Fruit fly (Drosophila melanogaster) whole organism, embryonic: ENCODE measurements around the gene CheB38c.

Source experiments
- B-H2 ChIP-seq: fragments of 200-800 bp; sonication (Bioruptor generic); optimal IDR thresholded peaks from 2 replicates; lab custom pipeline; 2018; ENCODE audit warnings: missing biosample characterization, mild to moderate bottlenecking, missing genetic modification characterization
- BEAF-32 ChIP-seq: fragments of 200-800 bp; sonication (Bioruptor generic); optimal IDR thresholded peaks from 3 replicates; lab custom pipeline; 2017; ENCODE audit warnings: missing biosample characterization, missing genetic modification characterization, mild to moderate bottlenecking, moderate library complexity, missing genetic modification reagents
- CG11398 ChIP-seq: fragments of 200-800 bp; sonication (Bioruptor generic); optimal IDR thresholded peaks from 2 replicates; lab custom pipeline; 2016; ENCODE audit warnings: missing biosample characterization, missing genetic modification characterization
- CG12155 ChIP-seq: fragments of 200-800 bp; sonication (Bioruptor generic); optimal IDR thresholded peaks from 3 replicates; lab custom pipeline; 2016; ENCODE audit warnings: missing biosample characterization, missing genetic modification characterization
- CG13287 ChIP-seq: fragments of 200-800 bp; sonication (Bioruptor generic); IDR thresholded peaks from 2 replicates; pipeline ENCODE4 v1.3.6; 2022; ENCODE audit warnings: missing biosample characterization, missing genetic modification characterization; ENCODE audit not compliant: partially characterized antibody
- CG14667 ChIP-seq: fragments of 200-800 bp; sonication (Bioruptor generic); IDR thresholded peaks from 2 replicates; pipeline ENCODE4 v1.3.6; 2022; ENCODE audit warnings: missing biosample characterization, missing genetic modification characterization
- CG15514 ChIP-seq: fragments of 200-800 bp; sonication (Bioruptor generic); optimal IDR thresholded peaks from 3 replicates; lab custom pipeline; 2017; ENCODE audit warnings: missing biosample characterization, missing genetic modification characterization, mild to moderate bottlenecking, moderate library complexity, missing genetic modification reagents
- CG1602 ChIP-seq: fragments of 200-800 bp; sonication (Bioruptor generic); optimal IDR thresholded peaks from 3 replicates; lab custom pipeline; 2016; ENCODE audit warnings: missing biosample characterization, missing genetic modification characterization
- CG16779 ChIP-seq: fragments of 200-800 bp; sonication (Bioruptor generic); IDR thresholded peaks from 2 replicates; pipeline ENCODE4 v1.3.6; 2022; ENCODE audit warnings: missing biosample characterization, missing genetic modification characterization
- CG16815 ChIP-seq: fragments of 200-800 bp; sonication (Bioruptor generic); optimal IDR thresholded peaks from 3 replicates; lab custom pipeline; 2017; ENCODE audit warnings: missing biosample characterization, mild to moderate bottlenecking, missing genetic modification characterization
- CG1792 ChIP-seq: fragments of 200-800 bp; sonication (Bioruptor generic); optimal IDR thresholded peaks from 2 replicates; lab custom pipeline; 2016; ENCODE audit warnings: missing biosample characterization, missing genetic modification characterization
- CG2678 ChIP-seq: fragments of 200-800 bp; sonication (Bioruptor generic); optimal IDR thresholded peaks from 3 replicates; lab custom pipeline; 2019; ENCODE audit warnings: missing biosample characterization, mild to moderate bottlenecking, missing genetic modification characterization, moderate library complexity
- CG2712 ChIP-seq: fragments of 200-800 bp; optimal IDR thresholded peaks from 3 replicates; lab custom pipeline; 2019; ENCODE audit warnings: missing biosample characterization, mild to moderate bottlenecking, missing genetic modification characterization, moderate library complexity
- CG2889 ChIP-seq: fragments of 200-800 bp; sonication (Bioruptor generic); IDR thresholded peaks from 3 replicates; pipeline ENCODE4 v1.3.6; 2022; ENCODE audit warnings: missing biosample characterization, missing genetic modification characterization
- CG30431 ChIP-seq: fragments of 200-800 bp; sonication (Bioruptor generic); optimal IDR thresholded peaks from 2 replicates; lab custom pipeline; 2017; ENCODE audit warnings: missing biosample characterization, missing genetic modification characterization
- CG31388 ChIP-seq: fragments of 200-800 bp; sonication (Bioruptor generic); optimal IDR thresholded peaks from 2 replicates; lab custom pipeline; 2016; ENCODE audit warnings: missing biosample characterization, missing genetic modification characterization
- CG33557 ChIP-seq: fragments of 200-800 bp; sonication (Bioruptor generic); optimal IDR thresholded peaks from 2 replicates; lab custom pipeline; 2019; ENCODE audit warnings: missing biosample characterization, mild to moderate bottlenecking, missing genetic modification characterization, moderate library complexity
- CG34224 ChIP-seq: fragments of 200-800 bp; sonication (Bioruptor generic); IDR thresholded peaks from 3 replicates; pipeline ENCODE4 v1.3.6; 2022; ENCODE audit warnings: missing biosample characterization, missing genetic modification characterization; ENCODE audit not compliant: partially characterized antibody
- CG5180 ChIP-seq: fragments of 200-800 bp; sonication (Bioruptor generic); optimal IDR thresholded peaks from 3 replicates; lab custom pipeline; 2017; ENCODE audit warnings: missing biosample characterization, missing genetic modification characterization, mild to moderate bottlenecking, moderate library complexity, missing genetic modification reagents
- CG8089 ChIP-seq: fragments of 200-800 bp; sonication (Bioruptor generic); optimal IDR thresholded peaks from 3 replicates; lab custom pipeline; 2016; ENCODE audit warnings: missing biosample characterization, missing genetic modification characterization
- CG8290 ChIP-seq, 3 experiments: fragments of 200-800 bp; sonication (Bioruptor generic); optimal IDR thresholded peaks; 2 replicates each; lab custom pipeline; 2016 to 2019; ENCODE audit warnings: missing biosample characterization in 3 of 3, missing genetic modification characterization in 3 of 3, mild to moderate bottlenecking in 2 of 3, moderate library complexity in 1 of 3
- CG8478 ChIP-seq: fragments of >200 bp; optimal IDR thresholded peaks from 2 replicates; lab custom pipeline; 2018
- CG9817 ChIP-seq: fragments of 200-800 bp; sonication (Bioruptor generic); optimal IDR thresholded peaks from 2 replicates; lab custom pipeline; 2018; ENCODE audit warnings: missing biosample characterization, mild to moderate bottlenecking, missing genetic modification characterization, moderate library complexity
- CTCF ChIP-seq: fragments of 200-800 bp; sonication (Bioruptor generic); optimal IDR thresholded peaks from 2 replicates; lab custom pipeline; 2017; ENCODE audit warnings: missing biosample characterization, mild to moderate bottlenecking, missing genetic modification characterization, moderate library complexity
- CrebB ChIP-seq: fragments of 200-800 bp; sonication (Bioruptor generic); optimal IDR thresholded peaks from 3 replicates; lab custom pipeline; 2018; ENCODE audit warnings: missing biosample characterization, mild to moderate bottlenecking, missing genetic modification characterization
- HmgD ChIP-seq: fragments of 200-800 bp; sonication (Bioruptor generic); optimal IDR thresholded peaks from 3 replicates; lab custom pipeline; 2016; ENCODE audit warnings: missing biosample characterization, missing genetic modification characterization
- Hr39 ChIP-seq: fragments of >200 bp; optimal IDR thresholded peaks from 2 replicates; lab custom pipeline; 2017
- Med ChIP-seq: fragments of 200-800 bp; sonication (Bioruptor generic); peaks from one replicate; lab custom pipeline; 2016; ENCODE audit warnings: missing biosample characterization, missing genetic modification characterization, mild to moderate bottlenecking, inconsistent platforms, moderate library complexity
- NFAT ChIP-seq: fragments of 200-800 bp; sonication (Bioruptor generic); IDR thresholded peaks from 2 replicates; pipeline ENCODE4 v1.3.6; 2022; ENCODE audit warnings: missing biosample characterization, missing genetic modification characterization
- Oaz ChIP-seq: fragments of 200-800 bp; sonication (Bioruptor generic); IDR thresholded peaks from 2 replicates; pipeline ENCODE4 v1.3.6; 2022; ENCODE audit warnings: missing biosample characterization, missing genetic modification characterization
- Sin3A ChIP-seq: fragments of >200 bp; optimal IDR thresholded peaks from 2 replicates; lab custom pipeline; 2018
- Xbp1 ChIP-seq: fragments of 200-800 bp; sonication (Bioruptor generic); optimal IDR thresholded peaks from 3 replicates; lab custom pipeline; 2016; ENCODE audit warnings: missing biosample characterization, mild to moderate bottlenecking, missing genetic modification characterization
- amos ChIP-seq: fragments of 200-800 bp; sonication (Bioruptor generic); IDR thresholded peaks from 2 replicates; pipeline ENCODE4 v1.3.6; 2022; ENCODE audit warnings: missing biosample characterization, missing genetic modification characterization; ENCODE audit not compliant: partially characterized antibody
- cg ChIP-seq: fragments of 200-800 bp; sonication (Bioruptor generic); optimal IDR thresholded peaks from 3 replicates; lab custom pipeline; 2019; ENCODE audit warnings: missing biosample characterization, mild to moderate bottlenecking, missing genetic modification characterization, moderate library complexity
- chinmo ChIP-seq: fragments of 200-800 bp; sonication (Bioruptor generic); IDR thresholded peaks from 4 replicates; pipeline ENCODE4 v1.3.6; 2022; ENCODE audit warnings: missing biosample characterization, missing genetic modification characterization; ENCODE audit not compliant: partially characterized antibody
- chm ChIP-seq: fragments of 200-800 bp; sonication (Bioruptor generic); IDR thresholded peaks from 2 replicates; pipeline ENCODE4 v1.3.6; 2022; ENCODE audit warnings: missing biosample characterization, missing genetic modification characterization
- ci ChIP-seq: fragments of 200-800 bp; sonication (Bioruptor generic); IDR thresholded peaks from 3 replicates; pipeline ENCODE4 v1.3.6; 2022; ENCODE audit warnings: missing biosample characterization, missing genetic modification characterization
- exex ChIP-seq: fragments of 200-800 bp; sonication (Bioruptor generic); optimal IDR thresholded peaks from 4 replicates; lab custom pipeline; 2018; ENCODE audit warnings: missing biosample characterization, mild to moderate bottlenecking, missing genetic modification characterization, moderate library complexity
- gcm ChIP-seq: fragments of 200-800 bp; sonication (Bioruptor generic); optimal IDR thresholded peaks from 2 replicates; lab custom pipeline; 2019; ENCODE audit warnings: missing biosample characterization, mild to moderate bottlenecking, missing genetic modification characterization, moderate library complexity
- her ChIP-seq: fragments of 200-800 bp; sonication (Bioruptor generic); optimal IDR thresholded peaks from 2 replicates; lab custom pipeline; 2016; ENCODE audit warnings: missing biosample characterization, missing genetic modification characterization
- hth ChIP-seq: fragments of >200 bp; optimal IDR thresholded peaks from 2 replicates; lab custom pipeline; 2017; ENCODE audit warnings: inconsistent platforms
- insv ChIP-seq, 2 experiments: fragments of 200-800 bp; sonication (Bioruptor generic); optimal IDR thresholded peaks; 3 replicates each; lab custom pipeline; 2016 to 2018; ENCODE audit warnings: missing biosample characterization in 2 of 2, missing genetic modification characterization in 2 of 2
- kay ChIP-seq: fragments of 200-800 bp; sonication (Bioruptor generic); optimal IDR thresholded peaks from 2 replicates; lab custom pipeline; 2016; ENCODE audit warnings: missing biosample characterization, missing genetic modification characterization
- nom ChIP-seq: fragments of 200-800 bp; sonication (Bioruptor generic); optimal IDR thresholded peaks from 2 replicates; lab custom pipeline; 2017; ENCODE audit warnings: missing biosample characterization, missing genetic modification characterization, mild to moderate bottlenecking, moderate library complexity, missing genetic modification reagents
- p53 ChIP-seq: fragments of 200-800 bp; sonication (Bioruptor generic); optimal IDR thresholded peaks from 2 replicates; lab custom pipeline; 2016; ENCODE audit warnings: missing biosample characterization, missing genetic modification characterization
- pfk ChIP-seq: fragments of 200-800 bp; sonication (Bioruptor generic); optimal IDR thresholded peaks from 2 replicates; lab custom pipeline; 2018; ENCODE audit warnings: missing biosample characterization, mild to moderate bottlenecking, missing genetic modification characterization, moderate library complexity
- sc ChIP-seq, 3 experiments: fragments of >200 bp in 2 of 3; fragments of 200-800 bp in 1 of 3; sonication (Bioruptor generic) in 1 of 3; optimal IDR thresholded peaks; 2 replicates in 2 of 3; 3 replicates in 1 of 3; lab custom pipeline; 2017; ENCODE audit warnings: mild to moderate bottlenecking in 1 of 3, missing biosample characterization in 1 of 3, missing genetic modification characterization in 1 of 3, missing genetic modification reagents in 1 of 3
- twi ChIP-seq: fragments of 200-800 bp; optimal IDR thresholded peaks from 2 replicates; lab custom pipeline; 2019; ENCODE audit warnings: missing biosample characterization, mild to moderate bottlenecking, missing genetic modification characterization, moderate library complexity
- z ChIP-seq: fragments of 200-800 bp; sonication (Bioruptor generic); IDR thresholded peaks from 3 replicates; pipeline ENCODE4 v1.3.6; 2022; ENCODE audit warnings: missing biosample characterization, missing genetic modification characterization

Gene CheB38c

DNA sequence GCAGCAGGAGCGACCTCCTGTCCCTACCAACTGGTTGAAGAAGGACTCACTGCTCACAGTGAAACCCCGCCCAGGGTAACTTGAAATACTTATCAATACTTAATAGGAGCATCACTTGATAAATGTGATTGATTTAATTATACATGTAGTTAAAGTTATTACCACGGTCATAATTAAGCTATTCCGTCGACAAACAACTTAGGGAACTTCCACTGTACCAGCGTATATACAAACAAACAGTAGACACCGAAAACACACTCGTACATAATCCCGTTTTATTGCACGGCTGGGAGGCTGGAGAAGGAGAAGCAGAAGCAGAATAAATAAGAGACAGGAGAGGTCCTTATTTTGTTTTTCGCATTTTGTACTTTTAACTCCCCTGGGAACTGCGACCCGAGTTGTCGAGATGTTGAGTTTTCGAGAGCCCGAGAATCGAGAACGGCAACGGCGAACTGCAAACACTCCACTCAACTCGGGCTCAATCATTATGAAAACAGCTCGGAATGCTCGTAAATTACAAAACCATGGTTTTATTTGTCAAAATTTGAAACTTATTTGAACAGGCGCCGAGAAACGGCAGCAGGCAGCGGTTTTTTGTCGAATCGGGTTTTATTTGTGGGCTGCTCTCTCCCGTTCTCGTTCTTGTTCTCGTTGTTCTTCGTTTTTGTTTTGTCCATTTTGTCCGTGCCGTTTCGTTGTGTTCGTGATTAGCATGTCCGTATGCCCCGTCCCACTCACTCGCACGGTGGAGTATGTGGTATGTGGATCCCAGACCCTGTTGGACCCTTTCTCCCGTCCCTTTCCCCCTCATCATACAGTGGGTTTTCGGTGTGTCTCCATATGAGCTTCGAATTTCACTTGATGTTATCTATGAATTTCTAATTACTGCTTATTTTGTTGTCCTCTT is 20.4 kb downstream of the CheB38c start (continued):
- peak; percentile 66; the same call in 1 of the 2 replicates for TF ChIP-seq chm (GFP tag; lab: Robert Waterston, UW)
- TF ChIP-seq Sin3A (lab: Kevin White, UChicago): no peak
- TF ChIP-seq CG31388 (GFP tag; lab: Kevin White, UChicago): no peak
- peak; percentile 64; the same call in 2 of the 3 replicates for TF ChIP-seq CG2889 (GFP tag; lab: Robert Waterston, UW)
- TF ChIP-seq CG2678 (tag; lab: Kevin White, UChicago): peak; percentile 87
- peak; percentile 94 for TF ChIP-seq nom (GFP tag; lab: Kevin White, UChicago)
- TF ChIP-seq CG13287 (GFP tag; lab: Robert Waterston, UW): no peak
- TF ChIP-seq hth (lab: Kevin White, UChicago): no peak
- peak; percentile 71 for TF ChIP-seq CG14667 (GFP tag; lab: Robert Waterston, UW)
- no peak for TF ChIP-seq CTCF (GFP tag; lab: Kevin White, UChicago)
- peak; percentile 83 for TF ChIP-seq her (GFP tag; lab: Kevin White, UChicago)
- TF ChIP-seq CG1602 (GFP tag; lab: Kevin White, UChicago): peak; percentile 61
- TF ChIP-seq CG16815 (GFP tag; lab: Kevin White, UChicago): peak; percentile 79
- peak; percentile 47 for TF ChIP-seq gcm (GFP tag; lab: Kevin White, UChicago)
- peak; percentile 33 for TF ChIP-seq exex
- TF ChIP-seq Med (GFP tag; lab: Kevin White, UChicago): peak; percentile 99
- TF ChIP-seq chinmo (GFP tag; lab: Robert Waterston, UW): peak; percentile 70; the same call in 1 of the 4 replicates
- peak; percentile 86 for TF ChIP-seq z
- TF ChIP-seq BEAF-32 (GFP tag; lab: Kevin White, UChicago): no peak
- TF ChIP-seq Xbp1 (GFP tag; lab: Kevin White, UChicago): peak; percentile 70
- TF ChIP-seq CG8290 (GFP tag; optimal IDR thresholded peaks at IDR 0.05; lab: Kevin White, UChicago): no peak
- TF ChIP-seq CG8290 (tag; optimal IDR thresholded peaks at IDR 0.05; lab: Kevin White, UChicago): peak in 1 of 2 experiments; percentile 96
- TF ChIP-seq CG2712 (tag; lab: Kevin White, UChicago): peak; percentile 77
- TF ChIP-seq CG16779 (GFP tag; lab: Robert Waterston, UW): peak; percentile 49; the same call in 1 of the 2 replicates
- peak; percentile 9 for TF ChIP-seq CG5180 (GFP tag; lab: Kevin White, UChicago)
- peak; percentile 72 for TF ChIP-seq CG11398
- no peak for TF ChIP-seq CG33557 (GFP tag; lab: Kevin White, UChicago)
- TF ChIP-seq p53: peak; percentile 3
- TF ChIP-seq CG15514 (GFP tag; lab: Kevin White, UChicago): peak; percentile 77
- peak; percentile 86 for TF ChIP-seq ci (GFP tag; lab: Robert Waterston, UW)
- no peak for TF ChIP-seq CG8478 (lab: Kevin White, UChicago)
- TF ChIP-seq pfk: no peak
- TF ChIP-seq insv (GFP tag; optimal IDR thresholded peaks at IDR 0.05; lab: Kevin White, UChicago): no peak
- TF ChIP-seq CG30431: peak; percentile 52
- TF ChIP-seq cg (GFP tag; lab: Kevin White, UChicago): peak; percentile 44
- TF ChIP-seq amos (GFP tag; lab: Robert Waterston, UW): no peak
- peak; percentile 68 for TF ChIP-seq Oaz (GFP tag; lab: Robert Waterston, UW)
- peak; percentile 73 for TF ChIP-seq NFAT (GFP tag; lab: Robert Waterston, UW)
- TF ChIP-seq CG1792 (GFP tag; lab: Kevin White, UChicago): peak; percentile 69
- peak; percentile 8; the same call in 1 of the 3 replicates for TF ChIP-seq CG34224 (GFP tag; lab: Robert Waterston, UW)
- TF ChIP-seq HmgD (GFP tag; lab: Kevin White, UChicago): peak; percentile 14
- TF ChIP-seq twi: no peak
- peak; percentile 37 for TF ChIP-seq CG8089 (GFP tag; lab: Kevin White, UChicago)
- TF ChIP-seq sc (optimal IDR thresholded peaks at IDR 0.05; lab: Kevin White, UChicago): no peak
- no peak for TF ChIP-seq sc (GFP tag; optimal IDR thresholded peaks at IDR 0.05; lab: Kevin White, UChicago)
- peak; percentile 81 for TF ChIP-seq CG9817 (tag; lab: Kevin White, UChicago)
- no peak for TF ChIP-seq Hr39 (lab: Kevin White, UChicago)
- peak; percentile 38 for TF ChIP-seq kay (GFP tag; lab: Kevin White, UChicago)
- TF ChIP-seq CG12155: peak; percentile 78
- peak; percentile 78 for TF ChIP-seq B-H2
- peak; percentile 77 for TF ChIP-seq CrebB (tag; lab: Kevin White, UChicago)
